Fruit fly (Drosophila melanogaster) whole organism, embryonic: ENCODE measurements around the gene CG7512.

Experiments
- ATbp ChIP-seq: fragments of 200-800 bp; sonication (Bioruptor generic); optimal IDR thresholded peaks from 2 replicates; lab custom pipeline; 2017; ENCODE audit warnings: missing biosample characterization, mild to moderate bottlenecking, missing genetic modification characterization, missing genetic modification reagents
- Abd-B ChIP-seq: fragments of 200-800 bp; sonication (Bioruptor generic); optimal IDR thresholded peaks from 2 replicates; lab custom pipeline; 2018; ENCODE audit warnings: missing biosample characterization, mild to moderate bottlenecking, missing genetic modification characterization, moderate library complexity
- Bteb2 ChIP-seq: fragments of 200-800 bp; sonication (Bioruptor generic); optimal IDR thresholded peaks from 2 replicates; lab custom pipeline; 2016; ENCODE audit warnings: missing biosample characterization, missing genetic modification characterization
- CG10147 ChIP-seq: fragments of 200-800 bp; sonication (Bioruptor generic); optimal IDR thresholded peaks from 2 replicates; lab custom pipeline; 2019; ENCODE audit warnings: missing biosample characterization, mild to moderate bottlenecking, missing genetic modification characterization, moderate library complexity
- CG1233 ChIP-seq: fragments of 200-800 bp; sonication (Bioruptor generic); optimal IDR thresholded peaks from 4 replicates; lab custom pipeline; 2018; ENCODE audit warnings: missing biosample characterization, mild to moderate bottlenecking, missing genetic modification characterization
- CG13287 ChIP-seq: fragments of 200-800 bp; sonication (Bioruptor generic); IDR thresholded peaks from 2 replicates; pipeline ENCODE4 v1.3.6; 2022; ENCODE audit warnings: missing biosample characterization, missing genetic modification characterization; ENCODE audit not compliant: partially characterized antibody
- CG15514 ChIP-seq: fragments of 200-800 bp; sonication (Bioruptor generic); optimal IDR thresholded peaks from 3 replicates; lab custom pipeline; 2017; ENCODE audit warnings: missing biosample characterization, missing genetic modification characterization, mild to moderate bottlenecking, moderate library complexity, missing genetic modification reagents
- CG15696 ChIP-seq: fragments of 200-800 bp; sonication (Bioruptor generic); optimal IDR thresholded peaks from 2 replicates; lab custom pipeline; 2019; ENCODE audit warnings: missing biosample characterization, mild to moderate bottlenecking, missing genetic modification characterization, moderate library complexity
- CG32767 ChIP-seq: fragments of 200-800 bp; sonication (Bioruptor generic); IDR thresholded peaks from 2 replicates; pipeline ENCODE4 v1.3.6; 2022; ENCODE audit warnings: missing biosample characterization, missing genetic modification characterization
- CG34422 ChIP-seq: fragments of 200-800 bp; sonication (Bioruptor generic); IDR thresholded peaks from 3 replicates; pipeline ENCODE4 v1.3.6; 2022; ENCODE audit warnings: missing biosample characterization, missing genetic modification characterization
- CG42726 ChIP-seq: fragments of 200-800 bp; sonication (Bioruptor generic); IDR thresholded peaks from 2 replicates; pipeline ENCODE4 v1.3.6; 2022; ENCODE audit warnings: missing biosample characterization, missing genetic modification characterization; ENCODE audit not compliant: partially characterized antibody
- CG43689 ChIP-seq: fragments of 200-800 bp; sonication (Bioruptor generic); IDR thresholded peaks from 2 replicates; pipeline ENCODE4 v1.3.6; 2022; ENCODE audit warnings: missing biosample characterization, missing genetic modification characterization
- CG6683 ChIP-seq: fragments of 200-800 bp; sonication (Bioruptor generic); optimal IDR thresholded peaks from 2 replicates; lab custom pipeline; 2017; ENCODE audit warnings: missing biosample characterization, mild to moderate bottlenecking, missing genetic modification characterization, missing genetic modification reagents
- CG6689 ChIP-seq: fragments of 200-800 bp; sonication (Bioruptor generic); IDR thresholded peaks from 2 replicates; pipeline ENCODE4 v1.3.6; 2022; ENCODE audit warnings: missing biosample characterization, missing genetic modification characterization
- CG7745 ChIP-seq: fragments of 200-800 bp; sonication (Bioruptor generic); optimal IDR thresholded peaks from 2 replicates; lab custom pipeline; 2018; ENCODE audit warnings: missing biosample characterization, mild to moderate bottlenecking, missing genetic modification characterization, moderate library complexity
- CG7839 ChIP-seq: fragments of 200-800 bp; sonication (Bioruptor generic); optimal IDR thresholded peaks from 3 replicates; lab custom pipeline; 2018; ENCODE audit warnings: missing biosample characterization, mild to moderate bottlenecking, missing genetic modification characterization, moderate library complexity
- CG8388 ChIP-seq: fragments of 200-800 bp; sonication (Bioruptor generic); optimal IDR thresholded peaks from 2 replicates; lab custom pipeline; 2019; ENCODE audit warnings: missing biosample characterization, mild to moderate bottlenecking, missing genetic modification characterization, moderate library complexity
- Dip2 ChIP-seq: fragments of 200-800 bp; sonication (Bioruptor generic); IDR thresholded peaks from 2 replicates; pipeline ENCODE4 v1.3.6; 2022; ENCODE audit warnings: missing biosample characterization, missing genetic modification characterization
- Fer3 ChIP-seq: fragments of 200-800 bp; sonication (Bioruptor generic); optimal IDR thresholded peaks from 2 replicates; lab custom pipeline; 2018; ENCODE audit warnings: missing biosample characterization, mild to moderate bottlenecking, missing genetic modification characterization, moderate library complexity
- HmgZ ChIP-seq: fragments of 200-800 bp; sonication (Bioruptor generic); optimal IDR thresholded peaks from 2 replicates; lab custom pipeline; 2018; ENCODE audit warnings: missing biosample characterization, mild to moderate bottlenecking, missing genetic modification characterization
- Hr51 ChIP-seq, 2 experiments: fragments of 200-800 bp; sonication (Bioruptor generic); optimal IDR thresholded peaks; 2 replicates in 1 of 2; 3 replicates in 1 of 2; lab custom pipeline; 2016 to 2018; ENCODE audit warnings: missing biosample characterization in 2 of 2, missing genetic modification characterization in 2 of 2, mild to moderate bottlenecking in 1 of 2, moderate library complexity in 1 of 2
- Med ChIP-seq: fragments of 200-800 bp; sonication (Bioruptor generic); peaks from one replicate; lab custom pipeline; 2016; ENCODE audit warnings: missing biosample characterization, missing genetic modification characterization, mild to moderate bottlenecking, inconsistent platforms, moderate library complexity
- TFAM ChIP-seq: fragments of 200-800 bp; sonication (Bioruptor generic); optimal IDR thresholded peaks from 2 replicates; lab custom pipeline; 2017; ENCODE audit warnings: missing biosample characterization, missing genetic modification characterization, inconsistent platforms
- Trl ChIP-seq, 3 experiments: fragments of >200 bp in 2 of 3; fragments of 200-800 bp in 1 of 3; sonication (Bioruptor generic) in 1 of 3; optimal IDR thresholded peaks; 2 replicates in 1 of 3; 3 replicates in 2 of 3; lab custom pipeline; 2016 to 2017; ENCODE audit warnings: missing biosample characterization in 1 of 3, missing genetic modification characterization in 1 of 3
- amos ChIP-seq: fragments of 200-800 bp; sonication (Bioruptor generic); IDR thresholded peaks from 2 replicates; pipeline ENCODE4 v1.3.6; 2022; ENCODE audit warnings: missing biosample characterization, missing genetic modification characterization; ENCODE audit not compliant: partially characterized antibody
- ara ChIP-seq: fragments of 200-800 bp; sonication (Bioruptor generic); IDR thresholded peaks from 2 replicates; pipeline ENCODE4 v1.3.6; 2022; ENCODE audit warnings: missing biosample characterization, missing genetic modification characterization
- ash1 ChIP-seq: fragments of 200-800 bp; sonication (Bioruptor generic); optimal IDR thresholded peaks from 2 replicates; lab custom pipeline; 2018; ENCODE audit warnings: missing biosample characterization, mild to moderate bottlenecking, missing genetic modification characterization
- croc ChIP-seq: fragments of 200-800 bp; sonication (Bioruptor generic); conservative IDR thresholded peaks from 3 replicates; pipeline ENCODE4 v1.3.6; 2022; ENCODE audit warnings: missing biosample characterization, missing genetic modification characterization
- danr ChIP-seq: fragments of 200-800 bp; sonication (Bioruptor generic); IDR thresholded peaks from 2 replicates; pipeline ENCODE4 v1.3.6; 2022; ENCODE audit warnings: missing biosample characterization, missing genetic modification characterization
- gcm ChIP-seq: fragments of 200-800 bp; sonication (Bioruptor generic); optimal IDR thresholded peaks from 2 replicates; lab custom pipeline; 2019; ENCODE audit warnings: missing biosample characterization, mild to moderate bottlenecking, missing genetic modification characterization, moderate library complexity
- grau ChIP-seq: fragments of 200-800 bp; optimal IDR thresholded peaks from 3 replicates; lab custom pipeline; 2019; ENCODE audit warnings: missing biosample characterization, mild to moderate bottlenecking, missing genetic modification characterization, moderate library complexity
- prd ChIP-seq, 3 experiments: fragments of >200 bp in 2 of 3; fragments of 200-800 bp in 1 of 3; sonication (Bioruptor generic) in 1 of 3; optimal IDR thresholded peaks in 2 of 3; IDR thresholded peaks in 1 of 3; 2 replicates in 2 of 3; 3 replicates in 1 of 3; pipeline versions ENCODE4 v1.3.6 to Lab custom; 2017 to 2022; ENCODE audit warnings: missing biosample characterization in 1 of 3, missing genetic modification characterization in 1 of 3
- ro ChIP-seq: fragments of 200-800 bp; sonication (Bioruptor generic); IDR thresholded peaks from 2 replicates; pipeline ENCODE4 v1.3.6; 2022; ENCODE audit warnings: missing biosample characterization, missing genetic modification characterization
- sens ChIP-seq: fragments of 200-800 bp; sonication (Bioruptor generic); peaks from one replicate; lab custom pipeline; 2016; ENCODE audit warnings: missing biosample characterization, missing genetic modification characterization
- sim ChIP-seq: fragments of 200-800 bp; sonication (Bioruptor generic); IDR thresholded peaks from 2 replicates; pipeline ENCODE4 v1.3.6; 2022; ENCODE audit warnings: missing biosample characterization, missing genetic modification characterization
- slbo ChIP-seq: fragments of 200-800 bp; sonication (Bioruptor generic); IDR thresholded peaks from 2 replicates; pipeline ENCODE4 v1.3.6; 2022; ENCODE audit warnings: missing biosample characterization, missing genetic modification characterization
- sna ChIP-seq: fragments of 200-800 bp; sonication (Bioruptor generic); IDR thresholded peaks from 2 replicates; pipeline ENCODE4 v1.3.6; 2022; ENCODE audit warnings: missing biosample characterization, missing genetic modification characterization; ENCODE audit not compliant: partially characterized antibody
- z ChIP-seq: fragments of 200-800 bp; sonication (Bioruptor generic); IDR thresholded peaks from 3 replicates; pipeline ENCODE4 v1.3.6; 2022; ENCODE audit warnings: missing biosample characterization, missing genetic modification characterization
- zf30C ChIP-seq: fragments of 200-800 bp; sonication (Bioruptor generic); optimal IDR thresholded peaks from 3 replicates; lab custom pipeline; 2018; ENCODE audit warnings: missing biosample characterization, mild to moderate bottlenecking, missing genetic modification characterization

Gene CG7512

dm6 chr3L:11466985-11467384 is 46.5 kb upstream of the CG7512 start (continued):
- TF ChIP-seq CG7839 (tag; lab: Kevin White, UChicago) (peak; percentile 63), CG7745 (tag; lab: Kevin White, UChicago) (no peak), CG15514 (GFP tag; lab: Kevin White, UChicago) (no peak), HmgZ (tag; lab: Kevin White, UChicago) (no peak), CG10147 (GFP tag; lab: Kevin White, UChicago) (peak; percentile 18), CG43689 (GFP tag; lab: Robert Waterston, UW) (no peak), CG42726 (GFP tag; lab: Robert Waterston, UW) (no peak), Fer3 (tag; lab: Kevin White, UChicago) (no peak), sna (GFP tag; lab: Robert Waterston, UW) (no peak), ash1 (GFP tag; lab: Kevin White, UChicago) (no peak), TFAM (no peak), CG13287 (GFP tag; lab: Robert Waterston, UW) (no peak), CG34422 (no peak), ATbp (GFP tag; lab: Kevin White, UChicago) (no peak), CG15696 (no peak), amos (GFP tag; lab: Robert Waterston, UW) (no peak), ro (GFP tag; lab: Robert Waterston, UW) (no peak), danr (GFP tag; lab: Robert Waterston, UW) (no peak), Trl (optimal IDR thresholded peaks at IDR 0.05; lab: Kevin White, UChicago) (no peak), Trl (GFP tag; optimal IDR thresholded peaks at IDR 0.05; lab: Kevin White, UChicago) (no peak), z (no peak), sim (no peak), CG6689 (GFP tag; lab: Robert Waterston, UW) (peak; percentile 43; the same call in 1 of the 2 replicates), CG6683 (GFP tag; lab: Kevin White, UChicago) (no peak), Dip2 (GFP tag; lab: Robert Waterston, UW) (no peak)
- TF ChIP-seq, all 482 proteins: peak for 75

- TF ChIP-seq CG1233 (no peak), Med (GFP tag; lab: Kevin White, UChicago) (peak; percentile 28), sens (GFP tag; lab: Kevin White, UChicago) (peak; percentile 33), ara (no peak), Abd-B (peak; percentile 6), slbo (no peak), Hr51 (GFP tag; optimal IDR thresholded peaks at IDR 0.05; lab: Kevin White, UChicago) (no peak), zf30C (GFP tag; lab: Kevin White, UChicago) (no peak), CG32767 (GFP tag; lab: Robert Waterston, UW) (no peak), grau (tag; lab: Kevin White, UChicago) (peak; percentile 28), Bteb2 (no peak), croc (no peak), prd (optimal IDR thresholded peaks at IDR 0.05; lab: Kevin White, UChicago) (no peak), prd (GFP tag; IDR thresholded peaks at IDR 0.05; lab: Robert Waterston, UW) (peak; percentile 17; the same call in 1 of the 3 replicates), gcm (GFP tag; lab: Kevin White, UChicago) (no peak), CG8388 (no peak)
- TF ChIP-seq, all 482 proteins: peak for 5
These were observed 41.1 kb upstream of the CG7512 start for dm6 chr3L:11472388-11472787.
